Worm (Caenorhabditis elegans) whole organism, midembryonic: Measurements from ENCODE around the gene scl-26.

ENCODE experiments used
- T22C8.4 ChIP-seq: fragments of 200-800 bp; sonication (Bioruptor generic); IDR thresholded peaks from 2 replicates; pipeline ENCODE4 v1.3.6; 2022; ENCODE audit warnings: missing genetic modification characterization, missing compliant biosample characterization
- cog-1 ChIP-seq: sonication (generic microtip); optimal IDR thresholded peaks from 2 replicates; lab custom pipeline; 2016; ENCODE audit warnings: missing genetic modification characterization, missing compliant biosample characterization
- flt-1 ChIP-seq: fragments of 200-800 bp; sonication (Bioruptor generic); IDR thresholded peaks from 2 replicates; pipeline ENCODE4 v1.3.6; 2022; ENCODE audit warnings: missing genetic modification characterization, missing compliant biosample characterization
- klf-2 ChIP-seq: fragments of 200-800 bp; sonication (Bioruptor generic); conservative IDR thresholded peaks from 2 replicates; pipeline ENCODE4 v1.3.6; 2022; ENCODE audit warnings: missing genetic modification reagents, missing genetic modification characterization, missing compliant biosample characterization
- med-1 ChIP-seq: sonication (generic microtip); optimal IDR thresholded peaks from 2 replicates; lab custom pipeline; 2017; ENCODE audit warnings: missing genetic modification characterization, mild to moderate bottlenecking, missing compliant biosample characterization, antibody characterized with exemption, missing genetic modification reagents; ENCODE audit not compliant: insufficient read depth
- ref-1 ChIP-seq: fragments of 200-800 bp; sonication (Bioruptor generic); conservative IDR thresholded peaks from 2 replicates; pipeline ENCODE4 v1.3.6; 2022; ENCODE audit warnings: missing genetic modification reagents, missing genetic modification characterization, missing compliant biosample characterization
- tab-1 ChIP-seq: fragments of 200-800 bp; sonication (Bioruptor generic); IDR thresholded peaks from 2 replicates; pipeline ENCODE4 v1.3.6; 2022; ENCODE audit warnings: missing genetic modification characterization, missing compliant biosample characterization
- ztf-23 ChIP-seq: fragments of 200-800 bp; sonication (Bioruptor generic); IDR thresholded peaks from 2 replicates; pipeline ENCODE4 v1.3.6; 2022; ENCODE audit warnings: missing genetic modification reagents, missing genetic modification characterization, missing compliant biosample characterization
- ztf-29 ChIP-seq: fragments of 200-800 bp; sonication (Bioruptor generic); IDR thresholded peaks from 2 replicates; pipeline ENCODE4 v1.3.6; 2022; ENCODE audit warnings: missing genetic modification reagents, missing genetic modification characterization, missing compliant biosample characterization

The scl-26 gene

ce11 chrV:7635469-7635868 is 34.1 kb upstream of the scl-26 start, which contains the start of gene srd-29:
TSS of gene srd-29 (plus strand) at chrV:7635769.
- TF ChIP-seq ztf-23 (GFP tag; lab: Robert Waterston, UW) (no peak), ztf-29 (no peak), cog-1 (no peak), klf-2 (GFP tag; lab: Robert Waterston, UW) (no peak), T22C8.4 (no peak), med-1 (GFP tag; lab: Kevin White, UChicago) (no peak), flt-1 (GFP tag; lab: Robert Waterston, UW) (no peak), ref-1 (no peak), tab-1 (no peak)

- no peak for TF ChIP-seq ztf-29
- TF ChIP-seq cog-1 = no peak
- no peak for TF ChIP-seq med-1 (GFP tag; lab: Kevin White, UChicago)
- TF ChIP-seq klf-2 (GFP tag; lab: Robert Waterston, UW) = no peak
- TF ChIP-seq flt-1 (GFP tag; lab: Robert Waterston, UW) = no peak
- TF ChIP-seq ztf-23 (GFP tag; lab: Robert Waterston, UW) = no peak
- no peak for TF ChIP-seq tab-1
- no peak for TF ChIP-seq T22C8.4
- no peak for TF ChIP-seq ref-1
Observed at ce11 chrV:7634657-7635056, 33.3 kb upstream of the scl-26 start, which contains the start of gene srd-31. TSS of gene srd-31 (minus strand) at chrV:7634757.

ce11 chrV:7631732-7632131 is 30.4 kb upstream of the scl-26 start, which contains the start of gene srd-25:
TSS of gene srd-25 (plus strand) at chrV:7632032.
- TF ChIP-seq ztf-23 (GFP tag; lab: Robert Waterston, UW) (no peak), flt-1 (GFP tag; lab: Robert Waterston, UW) (no peak), ztf-29 (no peak), klf-2 (GFP tag; lab: Robert Waterston, UW) (no peak), tab-1 (no peak), med-1 (GFP tag; lab: Kevin White, UChicago) (no peak), cog-1 (no peak), T22C8.4 (no peak), ref-1 (no peak)

ce11 chrV:7629504-7629903 is 28.2 kb upstream of the scl-26 start, which contains the start of gene srd-30:
TSS of gene srd-30 (plus strand) at chrV:7629804.
- TF ChIP-seq T22C8.4 (no peak), ref-1 (no peak), med-1 (GFP tag; lab: Kevin White, UChicago) (no peak), ztf-23 (GFP tag; lab: Robert Waterston, UW) (no peak), ztf-29 (no peak), flt-1 (GFP tag; lab: Robert Waterston, UW) (no peak), cog-1 (no peak), klf-2 (GFP tag; lab: Robert Waterston, UW) (no peak), tab-1 (no peak)

- no peak for TF ChIP-seq cog-1
- no peak for TF ChIP-seq med-1 (GFP tag; lab: Kevin White, UChicago)
- no peak for TF ChIP-seq klf-2 (GFP tag; lab: Robert Waterston, UW)
- TF ChIP-seq ref-1 = no peak
Observed at ce11 chrV:7626550-7626949, 25.2 kb upstream of the scl-26 start, which contains the start of gene F07C4.6. TSS of gene F07C4.6 (plus strand) at chrV:7626850.

ce11 chrV:7624652-7625051 is 23.3 kb upstream of the scl-26 start, which contains the start of gene grsp-4:
TSS of gene grsp-4 (plus strand) at chrV:7624952.
- TF ChIP-seq med-1 (GFP tag; lab: Kevin White, UChicago) (no peak), tab-1 (no peak), ref-1 (no peak), ztf-23 (GFP tag; lab: Robert Waterston, UW) (no peak), T22C8.4 (no peak), cog-1 (no peak), ztf-29 (no peak), flt-1 (GFP tag; lab: Robert Waterston, UW) (no peak), klf-2 (GFP tag; lab: Robert Waterston, UW) (no peak)

ce11 chrV:7624152-7624551 is 22.8 kb upstream of the scl-26 start, which contains the start of gene C50E3.13:
TSS of gene C50E3.13 (minus strand) at chrV:7624252.
- TF ChIP-seq ztf-23 (GFP tag; lab: Robert Waterston, UW) (no peak), med-1 (GFP tag; lab: Kevin White, UChicago) (no peak), tab-1 (no peak), ref-1 (no peak), klf-2 (GFP tag; lab: Robert Waterston, UW) (no peak), flt-1 (GFP tag; lab: Robert Waterston, UW) (no peak), T22C8.4 (no peak), ztf-29 (no peak), cog-1 (no peak)

- TF ChIP-seq ztf-23 (GFP tag; lab: Robert Waterston, UW) (no peak), tab-1 (no peak), cog-1 (no peak), T22C8.4 (no peak)
Observed at ce11 chrV:7622011-7622465, 20.7 kb upstream of the scl-26 start, which contains the start of gene C50E3.12. TSS of gene C50E3.12 (minus strand) at chrV:7622061.

ce11 chrV:7618114-7618513 is 16.8 kb upstream of the scl-26 start, which contains the start of gene C50E3.15:
TSS of gene C50E3.15 (plus strand) at chrV:7618414.
- TF ChIP-seq med-1 (GFP tag; lab: Kevin White, UChicago) (no peak), ztf-23 (GFP tag; lab: Robert Waterston, UW) (no peak), flt-1 (GFP tag; lab: Robert Waterston, UW) (no peak), tab-1 (no peak), cog-1 (no peak), T22C8.4 (no peak), klf-2 (GFP tag; lab: Robert Waterston, UW) (no peak), ref-1 (no peak), ztf-29 (no peak)

- no peak for TF ChIP-seq med-1 (GFP tag; lab: Kevin White, UChicago)
Observed at ce11 chrV:7612044-7612443, 10.7 kb upstream of the scl-26 start, which contains the start of gene clec-215. TSS of gene clec-215 (plus strand) at chrV:7612344.
